Fruit fly (Drosophila melanogaster): Measurements from ENCODE around the gene trol.

Gene trol

dm6 chrX:2538387-2538786, 6.8 kb downstream of the trol start:
- TF ChIP-seq kay (GFP tag; ENCODE audit: borderline replicate concordance) (peak; percentile 28), Mnt (GFP tag; optimal IDR thresholded peaks at IDR 0.05) (no peak), CG11617 (GFP tag; optimal IDR thresholded peaks at IDR 0.05) (no peak), CG14711 (tag; optimal IDR thresholded peaks at IDR 0.05) (no peak), tj (GFP tag; optimal IDR thresholded peaks at IDR 0.05) (peak; percentile 13), CG7045 (GFP tag; optimal IDR thresholded peaks at IDR 0.05) (no peak), pad (GFP tag; optimal IDR thresholded peaks at IDR 0.05) (no peak), CG33017 (tag; optimal IDR thresholded peaks at IDR 0.05) (no peak), CG7101 (tag; optimal IDR thresholded peaks at IDR 0.05) (no peak)

dm6 chrX:2537398-2537797, 7.8 kb downstream of the trol start:
- TF ChIP-seq ovo (GFP tag; optimal IDR thresholded peaks at IDR 0.05) (no peak), kay (GFP tag; ENCODE audit: borderline replicate concordance) (no peak), toe (GFP tag; optimal IDR thresholded peaks at IDR 0.05) (no peak), tj (GFP tag; optimal IDR thresholded peaks at IDR 0.05) (no peak), CG1620 (GFP tag; optimal IDR thresholded peaks at IDR 0.05) (no peak), CG7045 (GFP tag; optimal IDR thresholded peaks at IDR 0.05) (no peak), CG5204 (GFP tag; optimal IDR thresholded peaks at IDR 0.05) (no peak), cnc (optimal IDR thresholded peaks at IDR 0.05) (no peak), Mnt (GFP tag; optimal IDR thresholded peaks at IDR 0.05) (no peak), CG12768 (GFP tag; optimal IDR thresholded peaks at IDR 0.05) (no peak), CG7101 (tag; optimal IDR thresholded peaks at IDR 0.05) (no peak), CG14711 (tag; optimal IDR thresholded peaks at IDR 0.05) (no peak), Crg-1 (GFP tag; optimal IDR thresholded peaks at IDR 0.05) (no peak), pad (GFP tag; optimal IDR thresholded peaks at IDR 0.05) (no peak), CG33017 (tag; optimal IDR thresholded peaks at IDR 0.05) (no peak), cic (GFP tag; optimal IDR thresholded peaks at IDR 0.05) (no peak), CG11617 (GFP tag; optimal IDR thresholded peaks at IDR 0.05) (no peak), Clk (GFP tag; optimal IDR thresholded peaks at IDR 0.05) (no peak), bab1 (GFP tag; optimal IDR thresholded peaks at IDR 0.05) (no peak)

DNA sequence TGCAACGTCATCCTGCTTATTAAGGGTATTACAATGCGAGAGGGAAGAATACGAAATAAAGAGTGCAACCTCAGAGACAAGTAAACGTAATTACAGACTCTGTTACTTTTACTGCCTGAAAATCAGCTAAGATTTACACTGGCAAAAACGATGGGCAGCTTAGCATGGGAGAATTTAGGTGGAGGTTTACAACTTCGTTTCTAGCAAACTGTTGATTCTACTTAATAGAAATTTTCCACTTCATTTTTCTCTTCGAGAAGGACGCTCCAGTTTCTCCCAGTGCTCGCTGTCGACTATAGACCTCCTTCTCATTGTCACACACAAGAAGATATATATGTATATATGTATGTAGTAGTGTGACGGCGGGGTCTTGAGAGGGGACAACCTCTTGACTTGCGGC, 9.1 kb downstream of the trol start:
- no peak for TF ChIP-seq cic (GFP tag; optimal IDR thresholded peaks at IDR 0.05)
- no peak for TF ChIP-seq bab1 (GFP tag; optimal IDR thresholded peaks at IDR 0.05)
- TF ChIP-seq Crg-1 (GFP tag; optimal IDR thresholded peaks at IDR 0.05) = no peak
- TF ChIP-seq CG7045 (GFP tag; optimal IDR thresholded peaks at IDR 0.05) = no peak

DNA sequence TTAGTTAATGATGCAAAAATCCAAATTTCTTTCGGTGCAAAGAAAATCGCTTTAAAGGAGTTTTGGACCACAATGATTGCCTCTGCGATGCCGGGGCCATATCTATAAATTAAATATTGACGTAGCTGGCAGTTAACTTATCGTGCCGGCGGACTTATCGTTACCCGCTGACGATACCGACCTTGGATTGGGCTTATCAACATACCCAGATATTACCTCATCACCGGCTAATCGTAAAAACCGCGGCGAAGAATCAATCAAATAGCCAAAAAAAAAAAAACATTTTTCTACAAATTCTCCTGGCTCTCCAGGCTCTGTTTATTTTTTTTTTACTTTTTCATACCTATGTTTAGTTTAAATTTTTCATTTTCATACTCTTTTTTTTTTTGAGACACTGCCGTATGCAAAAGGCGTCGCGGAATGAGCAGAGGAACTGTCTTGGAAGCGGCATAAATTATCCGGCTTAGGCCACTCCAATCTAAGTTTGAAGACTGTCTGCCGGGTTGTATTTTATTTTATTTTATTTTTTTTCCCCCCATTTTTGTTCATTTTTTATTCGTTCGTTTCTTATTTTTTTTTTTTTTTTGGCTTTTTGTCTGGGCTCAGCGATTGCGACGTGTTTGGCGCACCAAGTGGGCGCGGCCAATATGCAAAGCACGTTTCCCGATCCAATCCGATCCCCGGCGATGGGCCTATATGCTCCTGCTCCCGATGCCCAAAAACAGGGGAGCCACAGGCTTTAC, 10.1 kb downstream of the trol start:
- TF ChIP-seq Clk (GFP tag; optimal IDR thresholded peaks at IDR 0.05) (no peak), Mnt (GFP tag; optimal IDR thresholded peaks at IDR 0.05) (no peak), kay (GFP tag; ENCODE audit: borderline replicate concordance) (no peak), CG5204 (GFP tag; optimal IDR thresholded peaks at IDR 0.05) (no peak), ovo (GFP tag; optimal IDR thresholded peaks at IDR 0.05) (no peak)

DNA sequence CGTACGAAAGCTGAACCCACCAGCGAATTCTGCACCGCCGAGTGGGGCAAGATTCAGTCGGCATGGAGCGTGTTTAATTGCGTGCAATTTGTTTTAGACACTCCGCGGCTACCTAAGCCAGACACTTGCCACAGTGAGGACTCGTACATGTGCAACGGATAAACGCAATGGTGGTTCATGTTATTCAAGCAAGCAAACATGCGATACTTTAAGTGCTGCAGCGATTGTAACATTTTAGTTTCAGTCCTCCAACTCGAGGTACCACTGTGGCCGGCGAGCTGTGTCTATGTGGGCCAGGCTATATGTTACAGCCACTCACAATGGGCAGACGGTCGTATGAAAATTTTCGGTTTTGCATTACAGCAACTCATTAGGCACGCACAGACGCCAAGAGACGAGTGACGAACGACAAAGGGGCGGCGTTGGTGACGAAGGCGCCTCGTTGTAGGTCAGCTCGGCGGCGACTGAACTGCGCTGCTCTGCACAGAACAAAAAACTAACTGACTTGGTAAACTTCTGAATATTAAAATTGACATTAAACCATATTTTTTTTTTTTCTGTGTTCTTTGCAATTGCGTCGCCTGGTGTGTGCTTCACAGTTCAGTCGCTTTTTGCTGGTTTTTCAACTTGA, 11.3 kb downstream of the trol start:
- no peak for TF ChIP-seq Crg-1 (GFP tag; optimal IDR thresholded peaks at IDR 0.05)
- peak; percentile 71 for TF ChIP-seq bab1 (GFP tag; optimal IDR thresholded peaks at IDR 0.05)
- peak; percentile 13 for TF ChIP-seq CG1620 (GFP tag; optimal IDR thresholded peaks at IDR 0.05)

- TF ChIP-seq Hr96 (GFP tag; optimal IDR thresholded peaks at IDR 0.05) = no peak
- TF ChIP-seq tj (GFP tag; optimal IDR thresholded peaks at IDR 0.05) = no peak
- TF ChIP-seq CG1620 (GFP tag; optimal IDR thresholded peaks at IDR 0.05) = no peak
- TF ChIP-seq CG7101 (tag; optimal IDR thresholded peaks at IDR 0.05) = no peak
- no peak for TF ChIP-seq toe (GFP tag; optimal IDR thresholded peaks at IDR 0.05)
- no peak for TF ChIP-seq Clk (GFP tag; optimal IDR thresholded peaks at IDR 0.05)
- no peak for TF ChIP-seq cic (GFP tag; optimal IDR thresholded peaks at IDR 0.05)
- TF ChIP-seq kay (GFP tag; ENCODE audit: borderline replicate concordance) = no peak
- TF ChIP-seq Mnt (GFP tag; optimal IDR thresholded peaks at IDR 0.05) = no peak
- TF ChIP-seq Crg-1 (GFP tag; optimal IDR thresholded peaks at IDR 0.05) = no peak
- TF ChIP-seq ovo (GFP tag; optimal IDR thresholded peaks at IDR 0.05) = no peak
- TF ChIP-seq CG7045 (GFP tag; optimal IDR thresholded peaks at IDR 0.05) = no peak
- no peak for TF ChIP-seq pad (GFP tag; optimal IDR thresholded peaks at IDR 0.05)
- no peak for TF ChIP-seq CG12768 (GFP tag; optimal IDR thresholded peaks at IDR 0.05)
- TF ChIP-seq CG14711 (tag; optimal IDR thresholded peaks at IDR 0.05) = no peak
Observed at dm6 chrX:2531280-2531807, 13.9 kb downstream of the trol start.

- no peak for TF ChIP-seq Hr96 (GFP tag; optimal IDR thresholded peaks at IDR 0.05)
- no peak for TF ChIP-seq tj (GFP tag; optimal IDR thresholded peaks at IDR 0.05)
- no peak for TF ChIP-seq CG11617 (GFP tag; optimal IDR thresholded peaks at IDR 0.05)
- TF ChIP-seq toe (GFP tag; optimal IDR thresholded peaks at IDR 0.05) = no peak
- no peak for TF ChIP-seq CG7045 (GFP tag; optimal IDR thresholded peaks at IDR 0.05)
- TF ChIP-seq ovo (GFP tag; optimal IDR thresholded peaks at IDR 0.05) = no peak
- no peak for TF ChIP-seq CG33017 (tag; optimal IDR thresholded peaks at IDR 0.05)
- no peak for TF ChIP-seq CG5204 (GFP tag; optimal IDR thresholded peaks at IDR 0.05)
- TF ChIP-seq Crg-1 (GFP tag; optimal IDR thresholded peaks at IDR 0.05) = no peak
- TF ChIP-seq cnc (optimal IDR thresholded peaks at IDR 0.05) = no peak
- no peak for TF ChIP-seq CG14711 (tag; optimal IDR thresholded peaks at IDR 0.05)
- TF ChIP-seq CG7101 (tag; optimal IDR thresholded peaks at IDR 0.05) = no peak
Observed at dm6 chrX:2524426-2524825, 20.8 kb downstream of the trol start.

All from whole organism, adult.